Worm (Caenorhabditis elegans) whole organism, young adult: ENCODE measurements around the gene F48F5.8.

Experiments
- B0035.1 ChIP-seq: sonication (generic microtip); optimal IDR thresholded peaks from 2 replicates; lab custom pipeline; 2016; ENCODE audit warnings: missing genetic modification characterization, mild to moderate bottlenecking, missing compliant biosample characterization, missing genotype, missing genetic modification reagents
- F10E7.11 ChIP-seq: sonication (generic microtip); optimal IDR thresholded peaks from 2 replicates; lab custom pipeline; 2017; ENCODE audit warnings: mild to moderate bottlenecking, missing genetic modification characterization, moderate library complexity, missing compliant biosample characterization
- ccch-3 ChIP-seq: fragments of 200-800 bp; sonication (Bioruptor generic); optimal IDR thresholded peaks from 2 replicates; lab custom pipeline; 2018; ENCODE audit warnings: mild to moderate bottlenecking, missing genetic modification characterization, missing compliant biosample characterization
- dpl-1 ChIP-seq: fragments of 150-350 bp; optimal IDR thresholded peaks from 2 replicates; lab custom pipeline; 2014; ENCODE audit warnings: missing biosample characterization, missing genetic modification reagents, missing genetic modification characterization
- efl-1 ChIP-seq: fragments of 150-350 bp; optimal IDR thresholded peaks from 2 replicates; lab custom pipeline; 2014; ENCODE audit warnings: missing biosample characterization, missing genetic modification reagents, missing genetic modification characterization
- lin-40 ChIP-seq: sonication (generic microtip); optimal IDR thresholded peaks from 2 replicates; lab custom pipeline; 2016; ENCODE audit warnings: missing genetic modification characterization, mild to moderate bottlenecking, missing compliant biosample characterization, missing genotype, missing genetic modification reagents
- lsl-1 ChIP-seq: fragments of 200-800 bp; sonication (Bioruptor generic); optimal IDR thresholded peaks from 2 replicates; lab custom pipeline; 2018; ENCODE audit warnings: mild to moderate bottlenecking, missing genetic modification characterization, moderate library complexity, missing compliant biosample characterization
- madf-10 ChIP-seq: sonication (generic microtip); optimal IDR thresholded peaks from 2 replicates; lab custom pipeline; 2016; ENCODE audit warnings: mild to moderate bottlenecking, missing genetic modification characterization, missing compliant biosample characterization
- sea-2 ChIP-seq: fragments of 200-800 bp; sonication (Bioruptor generic); IDR thresholded peaks from 2 replicates; pipeline ENCODE4 v1.3.6; 2022; ENCODE audit warnings: missing genetic modification characterization, missing compliant biosample characterization
- tbp1 ChIP-seq: fragments of 200-800 bp; sonication (Bioruptor generic); optimal IDR thresholded peaks from 2 replicates; lab custom pipeline; 2018; ENCODE audit warnings: mild to moderate bottlenecking, missing genetic modification characterization, missing compliant biosample characterization
- unc-130 ChIP-seq: sonication (generic microtip); optimal IDR thresholded peaks from 2 replicates; lab custom pipeline; 2016; ENCODE audit warnings: missing genetic modification reagents, missing genetic modification characterization, missing compliant biosample characterization
- unc-62 ChIP-seq: fragments of 150-350 bp; optimal IDR thresholded peaks from 2 replicates; lab custom pipeline; 2014; ENCODE audit warnings: missing biosample characterization, missing genetic modification reagents, missing genetic modification characterization
- xnd-1 ChIP-seq: sonication (generic microtip); optimal IDR thresholded peaks from 2 replicates; lab custom pipeline; 2016; ENCODE audit warnings: missing genotype, missing genetic modification reagents, missing genetic modification characterization, missing compliant biosample characterization
- zim-3 ChIP-seq: sonication (generic microtip); optimal IDR thresholded peaks from 2 replicates; lab custom pipeline; 2017; ENCODE audit warnings: mild to moderate bottlenecking, missing genetic modification characterization, moderate library complexity, missing compliant biosample characterization

- TF ChIP-seq tbp1 (GFP tag; lab: Kevin White, UChicago) (no peak), sea-2 (GFP tag; lab: Robert Waterston, UW) (no peak), lsl-1 (GFP tag; lab: Kevin White, UChicago) (no peak), efl-1 (no peak), dpl-1 (GFP tag; lab: Kevin White, UChicago) (no peak), unc-130 (GFP tag; lab: Kevin White, UChicago) (no peak), lin-40 (no peak), madf-10 (tag; lab: Kevin White, UChicago) (no peak), B0035.1 (tag; lab: Kevin White, UChicago) (no peak), F10E7.11 (tag; lab: Kevin White, UChicago) (no peak), ccch-3 (GFP tag; lab: Kevin White, UChicago) (no peak), zim-3 (tag; lab: Kevin White, UChicago) (no peak), xnd-1 (no peak), unc-62 (GFP tag; lab: Kevin White, UChicago) (peak; percentile 42)
These were observed 11.2 kb upstream of the F48F5.8 start for ce11 chrV:20413936-20414335.
